In the genomic region with DNA sequence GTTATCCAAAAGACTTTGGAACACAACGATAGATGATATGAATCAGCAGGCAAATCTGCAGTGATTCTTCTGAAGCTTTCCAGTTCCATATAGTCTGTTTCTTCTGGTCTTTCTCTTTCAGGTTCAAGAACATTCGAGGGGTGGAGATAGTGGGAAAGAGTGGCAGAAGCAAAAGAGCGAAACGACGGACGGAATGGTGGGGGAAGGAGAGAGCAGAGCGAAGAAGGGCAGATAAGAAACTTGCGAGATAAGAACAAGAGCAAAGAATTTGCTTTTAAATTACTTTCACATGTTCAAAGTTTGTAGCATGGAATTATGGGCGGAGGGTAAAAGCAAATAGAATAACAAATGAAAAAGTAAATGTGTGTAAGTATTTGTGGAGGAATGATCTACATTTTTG, we compare ENCODE assay signal across 1 fruit fly cellular context.
TF ChIP-seq lines count a peak whose summit lies in the region.

No protein-coding gene starts in this region.

TF ChIP-seq in whole organism, embryonic, 481 proteins besides CTCF, POLR2A, EP300 and RAD21 (continued from another document):
- TF ChIP-seq nerfin-1 (tag; optimal IDR thresholded peaks at IDR 0.05; lab: Kevin White, UChicago) (no peak), Med (GFP tag; lab: Kevin White, UChicago) (peak; percentile 42), disco-r (GFP tag; optimal IDR thresholded peaks at IDR 0.05; lab: Kevin White, UChicago) (no peak), pzg (GFP tag; optimal IDR thresholded peaks at IDR 0.05; lab: Kevin White, UChicago) (no peak), Poxn (GFP tag; IDR thresholded peaks at IDR 0.05; lab: Robert Waterston, UW) (no peak), Neu2 (GFP tag; optimal IDR thresholded peaks at IDR 0.05; lab: Kevin White, UChicago; ENCODE audit: borderline replicate concordance) (no peak), Mad (GFP tag; optimal IDR thresholded peaks at IDR 0.05; lab: Kevin White, UChicago) (no peak), CG4854 (GFP tag; optimal IDR thresholded peaks at IDR 0.05; lab: Kevin White, UChicago) (no peak), Sox102F (GFP tag; optimal IDR thresholded peaks at IDR 0.05; lab: Kevin White, UChicago) (no peak), Trl (optimal IDR thresholded peaks at IDR 0.05; lab: Kevin White, UChicago) (peak; percentile 38 to 46), Trl (GFP tag; optimal IDR thresholded peaks at IDR 0.05; lab: Kevin White, UChicago) (no peak), Ssrp (tag; optimal IDR thresholded peaks at IDR 0.05; lab: Kevin White, UChicago) (no peak), sim (GFP tag; IDR thresholded peaks at IDR 0.05; lab: Robert Waterston, UW) (no peak), Asciz (GFP tag; optimal IDR thresholded peaks at IDR 0.05; lab: Kevin White, UChicago) (no peak), Hr3 (GFP tag; optimal IDR thresholded peaks at IDR 0.05; lab: Kevin White, UChicago) (no peak), kay (GFP tag; optimal IDR thresholded peaks at IDR 0.05; lab: Kevin White, UChicago) (no peak), CoRest (tag; optimal IDR thresholded peaks at IDR 0.05; lab: Kevin White, UChicago) (no peak), CG6813 (GFP tag; optimal IDR thresholded peaks at IDR 0.05; lab: Kevin White, UChicago) (peak; percentile 13), CG3281 (GFP tag; optimal IDR thresholded peaks at IDR 0.05; lab: Kevin White, UChicago) (no peak), CG1529 (GFP tag; optimal IDR thresholded peaks at IDR 0.05; lab: Kevin White, UChicago) (no peak), Scr (GFP tag; IDR thresholded peaks at IDR 0.05; lab: Robert Waterston, UW; ENCODE audit: partially characterized antibody) (no peak), Abd-B (GFP tag; optimal IDR thresholded peaks at IDR 0.05; lab: Kevin White, UChicago) (no peak), vnd (GFP tag; IDR thresholded peaks at IDR 0.05; lab: Robert Waterston, UW; ENCODE audit: partially characterized antibody) (no peak), bigmax (GFP tag; optimal IDR thresholded peaks at IDR 0.05; lab: Kevin White, UChicago) (no peak), ap (GFP tag; IDR thresholded peaks at IDR 0.05; lab: Robert Waterston, UW) (no peak), vfl (GFP tag; optimal IDR thresholded peaks at IDR 0.05; lab: Kevin White, UChicago) (no peak), CG11723 (GFP tag; optimal IDR thresholded peaks at IDR 0.05; lab: Kevin White, UChicago) (no peak), Adf1 (GFP tag; IDR thresholded peaks at IDR 0.05; lab: Robert Waterston, UW) (no peak; the same call in 1 of the 2 replicates), aop (GFP tag; IDR thresholded peaks at IDR 0.05; lab: Robert Waterston, UW) (no peak), sr (GFP tag; IDR thresholded peaks at IDR 0.05; lab: Robert Waterston, UW) (no peak), CG10321 (GFP tag; IDR thresholded peaks at IDR 0.05; lab: Robert Waterston, UW) (no peak), Optix (GFP tag; IDR thresholded peaks at IDR 0.05; lab: Robert Waterston, UW) (no peak), wdn (GFP tag; IDR thresholded peaks at IDR 0.05; lab: Robert Waterston, UW) (no peak), mirr (GFP tag; optimal IDR thresholded peaks at IDR 0.05; lab: Kevin White, UChicago) (peak; percentile 17), tio (GFP tag; optimal IDR thresholded peaks at IDR 0.05; lab: Kevin White, UChicago) (no peak), CG43689 (GFP tag; IDR thresholded peaks at IDR 0.05; lab: Robert Waterston, UW) (no peak), CG10462 (GFP tag; optimal IDR thresholded peaks at IDR 0.05; lab: Kevin White, UChicago) (no peak), CG12155 (GFP tag; optimal IDR thresholded peaks at IDR 0.05; lab: Kevin White, UChicago) (no peak), CG7786 (GFP tag; optimal IDR thresholded peaks at IDR 0.05; lab: Kevin White, UChicago) (no peak), Fer1 (GFP tag; optimal IDR thresholded peaks at IDR 0.05; lab: Kevin White, UChicago) (no peak), ara (GFP tag; IDR thresholded peaks at IDR 0.05; lab: Robert Waterston, UW) (no peak), CG4328 (GFP tag; optimal IDR thresholded peaks at IDR 0.05; lab: Kevin White, UChicago) (no peak), CG10209 (GFP tag; optimal IDR thresholded peaks at IDR 0.05; lab: Kevin White, UChicago) (no peak), Nf-YB (GFP tag; optimal IDR thresholded peaks at IDR 0.05; lab: Kevin White, UChicago) (no peak), GATAe (GFP tag; conservative IDR thresholded peaks at IDR 0.05; lab: Robert Waterston, UW) (peak; percentile 67), Taf1 (GFP tag; IDR thresholded peaks at IDR 0.05; lab: Robert Waterston, UW) (no peak), sug (tag; optimal IDR thresholded peaks at IDR 0.05; lab: Kevin White, UChicago) (peak; percentile 15), row (GFP tag; IDR thresholded peaks at IDR 0.05; lab: Robert Waterston, UW) (no peak), crol (GFP tag; IDR thresholded peaks at IDR 0.05; lab: Robert Waterston, UW) (peak; percentile 90), CG16779 (GFP tag; IDR thresholded peaks at IDR 0.05; lab: Robert Waterston, UW) (no peak), CG6765 (GFP tag; optimal IDR thresholded peaks at IDR 0.05; lab: Kevin White, UChicago) (no peak), PHDP (tag; optimal IDR thresholded peaks at IDR 0.05; lab: Kevin White, UChicago) (no peak), BEAF-32 (GFP tag; optimal IDR thresholded peaks at IDR 0.05; lab: Kevin White, UChicago) (no peak), Lhr (GFP tag; optimal IDR thresholded peaks at IDR 0.05; lab: Kevin White, UChicago) (no peak), zen2 (GFP tag; IDR thresholded peaks at IDR 0.05; lab: Robert Waterston, UW; ENCODE audit: partially characterized antibody) (no peak), Oli (tag; optimal IDR thresholded peaks at IDR 0.05; lab: Kevin White, UChicago) (no peak), CG2116 (GFP tag; optimal IDR thresholded peaks at IDR 0.05; lab: Kevin White, UChicago) (no peak), wor (GFP tag; IDR thresholded peaks at IDR 0.05; lab: Robert Waterston, UW) (no peak), Nf-YC (tag; optimal IDR thresholded peaks at IDR 0.05; lab: Kevin White, UChicago) (no peak), cas (GFP tag; IDR thresholded peaks at IDR 0.05; lab: Robert Waterston, UW) (no peak), CG17361 (GFP tag; IDR thresholded peaks at IDR 0.05; lab: Robert Waterston, UW) (no peak), pros (GFP tag; optimal IDR thresholded peaks at IDR 0.05; lab: Kevin White, UChicago) (peak; percentile 30), CG13424 (tag; optimal IDR thresholded peaks at IDR 0.05; lab: Kevin White, UChicago) (no peak), CG14965 (GFP tag; optimal IDR thresholded peaks at IDR 0.05; lab: Kevin White, UChicago; ENCODE audit: borderline replicate concordance) (no peak), CG12942 (GFP tag; optimal IDR thresholded peaks at IDR 0.05; lab: Kevin White, UChicago) (no peak), exex (tag; optimal IDR thresholded peaks at IDR 0.05; lab: Kevin White, UChicago) (peak; percentile 13), Bgb (GFP tag; IDR thresholded peaks at IDR 0.05; lab: Robert Waterston, UW; ENCODE audit: partially characterized antibody) (no peak), CG3838 (GFP tag; optimal IDR thresholded peaks at IDR 0.05; lab: Kevin White, UChicago) (no peak), bowl (GFP tag; IDR thresholded peaks at IDR 0.05; lab: Robert Waterston, UW) (no peak), croc (GFP tag; conservative IDR thresholded peaks at IDR 0.05; lab: Robert Waterston, UW) (no peak), CG6683 (GFP tag; optimal IDR thresholded peaks at IDR 0.05; lab: Kevin White, UChicago) (no peak), D19A (tag; optimal IDR thresholded peaks at IDR 0.05; lab: Kevin White, UChicago) (no peak), jumu (GFP tag; optimal IDR thresholded peaks at IDR 0.05; lab: Kevin White, UChicago) (no peak), slou (GFP tag; optimal IDR thresholded peaks at IDR 0.05; lab: Kevin White, UChicago) (no peak), CG6791 (GFP tag; IDR thresholded peaks at IDR 0.05; lab: Robert Waterston, UW; ENCODE audit: partially characterized antibody) (no peak), CrebB (tag; optimal IDR thresholded peaks at IDR 0.05; lab: Kevin White, UChicago) (no peak), Side (GFP tag; optimal IDR thresholded peaks at IDR 0.05; lab: Kevin White, UChicago) (no peak), chm (GFP tag; IDR thresholded peaks at IDR 0.05; lab: Robert Waterston, UW) (no peak), ro (GFP tag; IDR thresholded peaks at IDR 0.05; lab: Robert Waterston, UW) (no peak), dmrt11E (tag; optimal IDR thresholded peaks at IDR 0.05; lab: Kevin White, UChicago) (no peak), CG32772 (GFP tag; IDR thresholded peaks at IDR 0.05; lab: Robert Waterston, UW) (no peak), HmgZ (tag; optimal IDR thresholded peaks at IDR 0.05; lab: Kevin White, UChicago) (peak; percentile 27), CG5180 (GFP tag; optimal IDR thresholded peaks at IDR 0.05; lab: Kevin White, UChicago) (peak; percentile 62), CG11398 (GFP tag; optimal IDR thresholded peaks at IDR 0.05; lab: Kevin White, UChicago) (no peak), fd3F (GFP tag; optimal IDR thresholded peaks at IDR 0.05; lab: Kevin White, UChicago) (no peak)
